Worm (Caenorhabditis elegans): ENCODE results near the gene fbxb-61.

- no peak for TF ChIP-seq tlf-1 (GFP tag; optimal IDR thresholded peaks at IDR 0.05)
- TF ChIP-seq let-607 (tag; optimal IDR thresholded peaks at IDR 0.05), result no peak
- TF ChIP-seq tbx-9 (tag; optimal IDR thresholded peaks at IDR 0.05; ENCODE audit: borderline replicate concordance), result no peak
Observed at ce11 chrV:19296723-19297122, 7.2 kb upstream of the fbxb-61 start, which contains the start of gene F55C9.6.

Measured in whole organism, young adult.